Fruit fly (Drosophila melanogaster) whole organism, prepupa: Measurements from ENCODE around the gene Phf5a.
A peak's percentile ranks its signal among the peaks of the same experiment; 100 is the strongest.

Experiments used
- CG10631 ChIP-seq: fragments of 200-800 bp; sonication (Bioruptor generic); optimal IDR thresholded peaks from 2 replicates; lab custom pipeline; 2016; ENCODE audit warnings: missing biosample characterization, missing genetic modification characterization
- CG10669 ChIP-seq: fragments of 200-800 bp; sonication (Bioruptor generic); optimal IDR thresholded peaks from 3 replicates; lab custom pipeline; 2018; ENCODE audit warnings: missing biosample characterization, mild to moderate bottlenecking, missing genetic modification characterization, moderate library complexity
- CG11902 ChIP-seq: fragments of 200-800 bp; sonication (Bioruptor generic); optimal IDR thresholded peaks from 3 replicates; lab custom pipeline; 2016; ENCODE audit warnings: missing biosample characterization, missing genetic modification characterization
- CG15336 ChIP-seq: fragments of 200-800 bp; sonication (Bioruptor generic); IDR thresholded peaks from 2 replicates; pipeline ENCODE4 v1.3.6; 2022; ENCODE audit warnings: missing biosample characterization, missing genetic modification characterization
- CG1621 ChIP-seq: fragments of 200-800 bp; sonication (Bioruptor generic); optimal IDR thresholded peaks from 3 replicates; lab custom pipeline; 2018; ENCODE audit warnings: missing biosample characterization, mild to moderate bottlenecking, missing genetic modification characterization
- CG16779 ChIP-seq: fragments of 200-800 bp; sonication (Bioruptor generic); optimal IDR thresholded peaks from 3 replicates; lab custom pipeline; 2017; ENCODE audit warnings: missing biosample characterization, mild to moderate bottlenecking, missing genetic modification characterization
- CG3032 ChIP-seq: fragments of 200-800 bp; optimal IDR thresholded peaks from 2 replicates; lab custom pipeline; 2019; ENCODE audit warnings: missing biosample characterization, mild to moderate bottlenecking, missing genetic modification characterization, moderate library complexity
- CG31627 ChIP-seq: fragments of 200-800 bp; sonication (Bioruptor generic); optimal IDR thresholded peaks from 3 replicates; lab custom pipeline; 2016; ENCODE audit warnings: missing biosample characterization, missing genetic modification characterization
- CG32006 ChIP-seq: fragments of 200-800 bp; sonication (Bioruptor generic); optimal IDR thresholded peaks from 3 replicates; lab custom pipeline; 2017; ENCODE audit warnings: missing biosample characterization, mild to moderate bottlenecking, missing genetic modification characterization
- CG34406 ChIP-seq: fragments of 200-800 bp; sonication (Bioruptor generic); optimal IDR thresholded peaks from 3 replicates; lab custom pipeline; 2016; ENCODE audit warnings: missing biosample characterization, missing genetic modification characterization
- CG3919 ChIP-seq: fragments of 200-800 bp; sonication (Bioruptor generic); optimal IDR thresholded peaks from 3 replicates; lab custom pipeline; 2016; ENCODE audit warnings: missing biosample characterization, missing genetic modification characterization
- CG4318 ChIP-seq: fragments of 200-800 bp; sonication (Bioruptor generic); optimal IDR thresholded peaks from 3 replicates; lab custom pipeline; 2017; ENCODE audit warnings: missing biosample characterization, mild to moderate bottlenecking, missing genetic modification characterization
- CG6163 ChIP-seq: fragments of 200-800 bp; sonication (Bioruptor generic); IDR thresholded peaks from 3 replicates; pipeline ENCODE4 v1.3.6; 2022; ENCODE audit warnings: missing biosample characterization, missing genetic modification characterization
- CG6276 ChIP-seq: fragments of 200-800 bp; sonication (Bioruptor generic); optimal IDR thresholded peaks from 2 replicates; lab custom pipeline; 2017; ENCODE audit warnings: missing biosample characterization, mild to moderate bottlenecking, missing genetic modification characterization
- CG6792 ChIP-seq: fragments of 200-800 bp; sonication (Bioruptor generic); optimal IDR thresholded peaks from 3 replicates; lab custom pipeline; 2016; ENCODE audit warnings: missing biosample characterization, missing genetic modification characterization
- CG6854 ChIP-seq: fragments of 200-800 bp; sonication (Bioruptor generic); optimal IDR thresholded peaks from 2 replicates; lab custom pipeline; 2017; ENCODE audit warnings: missing biosample characterization, mild to moderate bottlenecking, missing genetic modification characterization
- CG8119 ChIP-seq: fragments of 200-800 bp; sonication (Bioruptor generic); IDR thresholded peaks from 3 replicates; pipeline ENCODE4 v1.3.6; 2022; ENCODE audit warnings: missing biosample characterization, missing genetic modification characterization
- CG8319 ChIP-seq: fragments of 200-800 bp; sonication (Bioruptor generic); optimal IDR thresholded peaks from 3 replicates; lab custom pipeline; 2016; ENCODE audit warnings: missing biosample characterization, missing genetic modification characterization
- CG8632 ChIP-seq: fragments of 200-800 bp; sonication (Bioruptor generic); optimal IDR thresholded peaks from 3 replicates; lab custom pipeline; 2016; ENCODE audit warnings: missing biosample characterization, missing genetic modification characterization
- CG9139 ChIP-seq: fragments of 200-800 bp; sonication (Bioruptor generic); optimal IDR thresholded peaks from 3 replicates; lab custom pipeline; 2017; ENCODE audit warnings: missing biosample characterization, mild to moderate bottlenecking, missing genetic modification characterization
- Eip75B ChIP-seq: fragments of 200-800 bp; sonication (Bioruptor generic); optimal IDR thresholded peaks from 3 replicates; lab custom pipeline; 2016; ENCODE audit warnings: missing biosample characterization, missing genetic modification characterization
- Eip78C ChIP-seq: fragments of 200-800 bp; sonication (Bioruptor generic); peaks from one replicate; lab custom pipeline; 2016; ENCODE audit warnings: missing biosample characterization, missing genetic modification characterization
- Eip93F ChIP-seq: fragments of 200-800 bp; sonication (Bioruptor generic); optimal IDR thresholded peaks from 2 replicates; lab custom pipeline; 2016; ENCODE audit warnings: missing biosample characterization, mild to moderate bottlenecking, missing genetic modification characterization
- Ets21C ChIP-seq: fragments of 200-800 bp; sonication (Bioruptor generic); optimal IDR thresholded peaks from 3 replicates; lab custom pipeline; 2016; ENCODE audit warnings: missing biosample characterization, missing genetic modification characterization
- Gug ChIP-seq: fragments of 200-800 bp; sonication (Bioruptor generic); IDR thresholded peaks from 2 replicates; pipeline ENCODE4 v1.3.6; 2022; ENCODE audit warnings: missing biosample characterization, missing genetic modification characterization
- Hr38 ChIP-seq: sonication (Bioruptor generic); optimal IDR thresholded peaks from 2 replicates; lab custom pipeline; 2016; ENCODE audit warnings: missing biosample characterization, missing genetic modification characterization
- Hr4 ChIP-seq: fragments of 200-800 bp; sonication (Bioruptor generic); optimal IDR thresholded peaks from 3 replicates; lab custom pipeline; 2016; ENCODE audit warnings: missing biosample characterization, missing genetic modification characterization
- Lpt ChIP-seq: fragments of 200-800 bp; sonication (Bioruptor generic); optimal IDR thresholded peaks from 3 replicates; lab custom pipeline; 2016; ENCODE audit warnings: missing biosample characterization, missing genetic modification characterization
- OdsH ChIP-seq: fragments of 200-800 bp; sonication (Bioruptor generic); optimal IDR thresholded peaks from 3 replicates; lab custom pipeline; 2016; ENCODE audit warnings: missing biosample characterization, missing genetic modification characterization
- Smox ChIP-seq: fragments of 200-800 bp; sonication (Bioruptor generic); optimal IDR thresholded peaks from 3 replicates; lab custom pipeline; 2016; ENCODE audit warnings: missing biosample characterization, missing genetic modification characterization
- Sox102F ChIP-seq: fragments of 200-800 bp; sonication (Bioruptor generic); optimal IDR thresholded peaks from 2 replicates; lab custom pipeline; 2016; ENCODE audit warnings: missing biosample characterization, mild to moderate bottlenecking, missing genetic modification characterization
- Sox14 ChIP-seq: fragments of 200-800 bp; sonication (Bioruptor generic); optimal IDR thresholded peaks from 3 replicates; lab custom pipeline; 2016; ENCODE audit warnings: missing biosample characterization, missing genetic modification characterization
- Sox15 ChIP-seq: fragments of 200-800 bp; sonication (Bioruptor generic); optimal IDR thresholded peaks from 3 replicates; lab custom pipeline; 2016; ENCODE audit warnings: missing biosample characterization, missing genetic modification characterization
- achi ChIP-seq: fragments of 200-800 bp; sonication (Bioruptor generic); optimal IDR thresholded peaks from 3 replicates; lab custom pipeline; 2016; ENCODE audit warnings: missing biosample characterization, missing genetic modification characterization
- acj6 ChIP-seq: fragments of 200-800 bp; sonication (Bioruptor generic); optimal IDR thresholded peaks from 3 replicates; lab custom pipeline; 2016; ENCODE audit warnings: missing biosample characterization, missing genetic modification characterization
- cyc ChIP-seq: fragments of 200-800 bp; sonication (Bioruptor generic); optimal IDR thresholded peaks from 3 replicates; lab custom pipeline; 2016; ENCODE audit warnings: missing biosample characterization, missing genetic modification characterization
- dac ChIP-seq: fragments of 200-800 bp; sonication (Bioruptor generic); optimal IDR thresholded peaks from 2 replicates; lab custom pipeline; 2017; ENCODE audit warnings: missing biosample characterization, mild to moderate bottlenecking, missing genetic modification characterization
- dsx ChIP-seq: fragments of 200-800 bp; optimal IDR thresholded peaks from 3 replicates; lab custom pipeline; 2019; ENCODE audit warnings: missing biosample characterization, mild to moderate bottlenecking, missing genetic modification characterization, moderate library complexity; ENCODE audit not compliant: poor library complexity, severe bottlenecking
- eg ChIP-seq: fragments of 200-800 bp; sonication (Bioruptor generic); IDR thresholded peaks from 3 replicates; pipeline ENCODE4 v1.3.6; 2022; ENCODE audit warnings: missing biosample characterization, missing genetic modification characterization
- esn ChIP-seq: fragments of 200-800 bp; sonication (Bioruptor generic); optimal IDR thresholded peaks from 2 replicates; lab custom pipeline; 2016; ENCODE audit warnings: missing biosample characterization, mild to moderate bottlenecking, missing genetic modification characterization, moderate library complexity
- fd59A ChIP-seq: fragments of 200-800 bp; sonication (Bioruptor generic); optimal IDR thresholded peaks from 2 replicates; lab custom pipeline; 2017; ENCODE audit warnings: missing biosample characterization, mild to moderate bottlenecking, missing genetic modification characterization, missing genetic modification reagents
- fd85E ChIP-seq: fragments of 200-800 bp; sonication (Bioruptor generic); optimal IDR thresholded peaks from 3 replicates; lab custom pipeline; 2016; ENCODE audit warnings: missing biosample characterization, missing genetic modification characterization
- fkh ChIP-seq: fragments of 200-800 bp; sonication (Bioruptor generic); optimal IDR thresholded peaks from 3 replicates; lab custom pipeline; 2017; ENCODE audit warnings: missing biosample characterization, mild to moderate bottlenecking, missing genetic modification characterization, moderate library complexity
- net ChIP-seq: fragments of 200-800 bp; sonication (Bioruptor generic); optimal IDR thresholded peaks from 3 replicates; lab custom pipeline; 2016; ENCODE audit warnings: missing biosample characterization, missing genetic modification characterization
- pdm3 ChIP-seq: fragments of 200-800 bp; sonication (Bioruptor generic); optimal IDR thresholded peaks from 3 replicates; lab custom pipeline; 2016; ENCODE audit warnings: missing biosample characterization, missing genetic modification characterization
- salr ChIP-seq, 2 experiments: fragments of 200-800 bp; sonication (Bioruptor generic); optimal IDR thresholded peaks; 3 replicates each; lab custom pipeline; 2016 to 2018; ENCODE audit warnings: missing biosample characterization in 2 of 2, missing genetic modification characterization in 2 of 2, mild to moderate bottlenecking in 1 of 2
- spab ChIP-seq: fragments of 200-800 bp; sonication (Bioruptor generic); optimal IDR thresholded peaks from 2 replicates; lab custom pipeline; 2017; ENCODE audit warnings: missing biosample characterization, mild to moderate bottlenecking, missing genetic modification characterization, missing genetic modification reagents
- ss ChIP-seq, 2 experiments: fragments of 200-800 bp; sonication (Bioruptor generic); optimal IDR thresholded peaks; 2 replicates in 1 of 2; 3 replicates in 1 of 2; lab custom pipeline; 2017 to 2018; ENCODE audit warnings: mild to moderate bottlenecking in 2 of 2, missing biosample characterization in 2 of 2, missing genetic modification characterization in 2 of 2, moderate library complexity in 1 of 2
- svp ChIP-seq: fragments of 200-800 bp; sonication (Bioruptor generic); peaks from one replicate; lab custom pipeline; 2016; ENCODE audit warnings: missing biosample characterization, missing genetic modification characterization
- topi ChIP-seq: fragments of 200-800 bp; sonication (Bioruptor generic); optimal IDR thresholded peaks from 3 replicates; lab custom pipeline; 2016; ENCODE audit warnings: missing biosample characterization, missing genetic modification characterization
- vri ChIP-seq: fragments of 200-800 bp; sonication (Bioruptor generic); optimal IDR thresholded peaks from 3 replicates; lab custom pipeline; 2016; ENCODE audit warnings: missing biosample characterization, mild to moderate bottlenecking, missing genetic modification characterization

Gene Phf5a

DNA sequence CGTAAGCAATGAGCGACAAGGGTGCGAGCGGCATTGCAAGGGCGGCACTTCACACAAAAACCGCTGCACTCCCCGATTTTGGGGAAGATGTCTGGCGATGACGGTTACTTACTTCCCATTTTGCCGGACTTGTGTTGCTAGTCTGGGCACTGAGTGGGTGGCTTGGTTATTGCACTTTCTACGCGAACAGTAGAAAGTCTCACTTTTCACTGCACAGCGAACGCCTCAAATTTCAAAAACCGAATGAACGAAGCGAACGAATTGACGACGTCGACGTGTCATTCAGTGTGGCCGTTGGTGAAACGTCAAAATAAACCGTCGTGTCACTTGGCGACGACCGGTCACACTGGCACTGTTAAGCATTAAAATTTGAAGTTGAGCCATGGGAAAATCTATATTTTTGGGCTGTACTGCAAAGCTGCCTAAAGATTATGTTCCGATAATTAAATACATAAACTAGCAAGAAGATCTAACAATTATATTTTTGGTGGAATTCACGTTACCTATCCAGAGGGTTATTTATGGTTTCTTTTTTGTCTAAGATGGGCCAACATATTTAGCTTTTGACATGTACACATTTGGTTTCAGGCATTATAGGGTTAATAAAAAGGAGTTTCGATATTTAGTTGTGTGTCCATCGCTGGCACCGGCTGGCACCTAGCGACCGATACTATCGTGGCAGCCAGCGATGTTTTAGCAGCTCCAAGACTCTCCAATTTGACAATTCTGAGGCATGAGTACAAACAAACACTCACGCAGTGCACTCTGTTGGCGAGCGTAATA is 10.2 kb downstream of the Phf5a start, which contains the start of the genes Sec61alpha and Daxx:
Gene Sec61alpha (minus strand): TSS at position 364 of the 783 bp plus-strand sequence.
Gene Daxx (plus strand): TSS at position 718 of the 783 bp plus-strand sequence.
- peak; percentile 77 for TF ChIP-seq CG32006 (GFP tag; lab: Kevin White, UChicago)
- peak; percentile 79 for TF ChIP-seq CG3032 (tag; lab: Kevin White, UChicago)
- peak; percentile 85 for TF ChIP-seq esn (GFP tag; lab: Kevin White, UChicago)
- TF ChIP-seq spab (GFP tag; lab: Kevin White, UChicago), result no peak
- TF ChIP-seq acj6, result peak; percentile 85
- TF ChIP-seq CG15336 (GFP tag; lab: Robert Waterston, UW), result peak; percentile 63
- TF ChIP-seq svp (GFP tag; lab: Kevin White, UChicago), result peak; percentile 96
- peak; percentile 70 for TF ChIP-seq CG6163 (GFP tag; lab: Robert Waterston, UW)
- peak; percentile 79 for TF ChIP-seq Sox102F (GFP tag; lab: Kevin White, UChicago)
- peak; percentile 73 for TF ChIP-seq Gug (GFP tag; lab: Robert Waterston, UW)
- TF ChIP-seq CG1621 (tag; lab: Kevin White, UChicago), result peak; percentile 48
- peak; percentile 84 for TF ChIP-seq Sox14 (GFP tag; lab: Kevin White, UChicago)
- peak; percentile 63 for TF ChIP-seq CG8632 (GFP tag; lab: Kevin White, UChicago)
- peak; percentile 87 for TF ChIP-seq OdsH (GFP tag; lab: Kevin White, UChicago)
- TF ChIP-seq CG6276 (GFP tag; lab: Kevin White, UChicago), result no peak
- TF ChIP-seq dac (GFP tag; lab: Kevin White, UChicago), result peak; percentile 60
- TF ChIP-seq fkh, result peak; percentile 64
- TF ChIP-seq Sox15, result peak; percentile 81
- TF ChIP-seq ss (GFP tag; optimal IDR thresholded peaks at IDR 0.05; lab: Kevin White, UChicago), result peak; percentile 9 to 41
- peak; percentile 85 for TF ChIP-seq CG3919 (GFP tag; lab: Kevin White, UChicago)
- peak; percentile 90 for TF ChIP-seq Eip78C
- TF ChIP-seq CG10669, result peak; percentile 73
- peak; percentile 46 for TF ChIP-seq Lpt (GFP tag; lab: Kevin White, UChicago)
- TF ChIP-seq CG11902 (GFP tag; lab: Kevin White, UChicago), result peak; percentile 78
- peak; percentile 93 for TF ChIP-seq CG31627 (GFP tag; lab: Kevin White, UChicago)
- peak; percentile 64 for TF ChIP-seq net (GFP tag; lab: Kevin White, UChicago)
- TF ChIP-seq Smox (GFP tag; lab: Kevin White, UChicago), result peak; percentile 79
- peak; percentile 59 for TF ChIP-seq CG8319 (GFP tag; lab: Kevin White, UChicago)
- peak; percentile 56 to 78 for TF ChIP-seq salr (GFP tag; optimal IDR thresholded peaks at IDR 0.05; lab: Kevin White, UChicago)
- peak; percentile 1 for TF ChIP-seq CG9139 (GFP tag; lab: Kevin White, UChicago)
- no peak for TF ChIP-seq Hr4
- peak; percentile 64 for TF ChIP-seq CG34406 (GFP tag; lab: Kevin White, UChicago)
- peak; percentile 66 for TF ChIP-seq CG6854
- peak; percentile 36 for TF ChIP-seq dsx
- peak; percentile 65 for TF ChIP-seq fd59A (GFP tag; lab: Kevin White, UChicago)
- TF ChIP-seq Eip75B (GFP tag; lab: Kevin White, UChicago), result peak; percentile 80
- TF ChIP-seq Ets21C (GFP tag; lab: Kevin White, UChicago), result peak; percentile 85
- TF ChIP-seq fd85E (GFP tag; lab: Kevin White, UChicago), result peak; percentile 62
- TF ChIP-seq CG8119 (GFP tag; lab: Robert Waterston, UW), result peak; percentile 83
- TF ChIP-seq pdm3 (GFP tag; lab: Kevin White, UChicago), result peak; percentile 89
- TF ChIP-seq CG16779 (tag; lab: Kevin White, UChicago), result no peak
- TF ChIP-seq eg (GFP tag; lab: Robert Waterston, UW), result peak; percentile 83
- no peak for TF ChIP-seq CG4318 (GFP tag; lab: Kevin White, UChicago)
- peak; percentile 50 for TF ChIP-seq vri (GFP tag; lab: Kevin White, UChicago)
- peak; percentile 86 for TF ChIP-seq CG10631
- peak; percentile 80 for TF ChIP-seq Eip93F (GFP tag; lab: Kevin White, UChicago)
- peak; percentile 93 for TF ChIP-seq achi (GFP tag; lab: Kevin White, UChicago)
- peak; percentile 78 for TF ChIP-seq CG6792 (GFP tag; lab: Kevin White, UChicago)
- TF ChIP-seq cyc (GFP tag; lab: Kevin White, UChicago), result peak; percentile 88
- TF ChIP-seq topi, result peak; percentile 81
- TF ChIP-seq Hr38 (GFP tag; lab: Kevin White, UChicago), result peak; percentile 66
